Fruit fly (Drosophila melanogaster) whole organism, embryonic: Measurements from ENCODE around the gene uncNacbeta.
A peak's percentile ranks its signal among the peaks of the same experiment; 100 is the strongest.

ENCODE experiments used
- Ada2b ChIP-seq: fragments of 200-800 bp; sonication (Bioruptor generic); IDR thresholded peaks from 2 replicates; pipeline ENCODE4 v1.3.6; 2022; ENCODE audit warnings: missing biosample characterization, missing genetic modification characterization
- Adf1 ChIP-seq: fragments of 200-800 bp; sonication (Bioruptor generic); IDR thresholded peaks from 2 replicates; pipeline ENCODE4 v1.3.6; 2022; ENCODE audit warnings: missing biosample characterization, missing genetic modification characterization
- Blimp-1 ChIP-seq: fragments of 200-800 bp; sonication (Bioruptor generic); optimal IDR thresholded peaks from 3 replicates; lab custom pipeline; 2018; ENCODE audit warnings: missing biosample characterization, missing genetic modification characterization, mild to moderate bottlenecking, moderate library complexity, missing genetic modification reagents
- Bteb2 ChIP-seq: fragments of 200-800 bp; sonication (Bioruptor generic); optimal IDR thresholded peaks from 2 replicates; lab custom pipeline; 2016; ENCODE audit warnings: missing biosample characterization, missing genetic modification characterization
- CG10321 ChIP-seq: fragments of 200-800 bp; sonication (Bioruptor generic); IDR thresholded peaks from 2 replicates; pipeline ENCODE4 v1.3.6; 2022; ENCODE audit warnings: missing biosample characterization, missing genetic modification characterization
- CG12219 ChIP-seq: fragments of 200-800 bp; sonication (Bioruptor generic); optimal IDR thresholded peaks from 3 replicates; lab custom pipeline; 2018; ENCODE audit warnings: missing biosample characterization, mild to moderate bottlenecking, missing genetic modification characterization
- CG13424 ChIP-seq: fragments of 200-800 bp; sonication (Bioruptor generic); optimal IDR thresholded peaks from 2 replicates; lab custom pipeline; 2019; ENCODE audit warnings: missing biosample characterization, mild to moderate bottlenecking, missing genetic modification characterization, moderate library complexity
- CG14710 ChIP-seq: fragments of 200-800 bp; sonication (Bioruptor generic); optimal IDR thresholded peaks from 3 replicates; lab custom pipeline; 2019; ENCODE audit warnings: missing biosample characterization, mild to moderate bottlenecking, missing genetic modification characterization, moderate library complexity
- CG17829 ChIP-seq: fragments of 200-800 bp; optimal IDR thresholded peaks from 2 replicates; lab custom pipeline; 2019; ENCODE audit warnings: missing biosample characterization, mild to moderate bottlenecking, missing genetic modification characterization, moderate library complexity
- CG3847 ChIP-seq: fragments of 200-800 bp; sonication (Bioruptor generic); IDR thresholded peaks from 2 replicates; pipeline ENCODE4 v1.3.6; 2022; ENCODE audit warnings: missing biosample characterization, missing genetic modification characterization
- CG6254 ChIP-seq: fragments of 200-800 bp; sonication (Bioruptor generic); optimal IDR thresholded peaks from 3 replicates; lab custom pipeline; 2017; ENCODE audit warnings: mild to moderate bottlenecking, missing biosample characterization, missing genetic modification reagents, missing genetic modification characterization
- CG7839 ChIP-seq: fragments of 200-800 bp; sonication (Bioruptor generic); optimal IDR thresholded peaks from 3 replicates; lab custom pipeline; 2018; ENCODE audit warnings: missing biosample characterization, mild to moderate bottlenecking, missing genetic modification characterization, moderate library complexity
- CG8388 ChIP-seq: fragments of 200-800 bp; sonication (Bioruptor generic); optimal IDR thresholded peaks from 2 replicates; lab custom pipeline; 2019; ENCODE audit warnings: missing biosample characterization, mild to moderate bottlenecking, missing genetic modification characterization, moderate library complexity
- CG8478 ChIP-seq: fragments of >200 bp; optimal IDR thresholded peaks from 2 replicates; lab custom pipeline; 2018
- CG9727 ChIP-seq: fragments of 200-800 bp; sonication (Bioruptor generic); optimal IDR thresholded peaks from 3 replicates; lab custom pipeline; 2017; ENCODE audit warnings: missing biosample characterization, mild to moderate bottlenecking, missing genetic modification characterization
- Dip3 ChIP-seq: fragments of 200-800 bp; sonication (Bioruptor generic); optimal IDR thresholded peaks from 3 replicates; lab custom pipeline; 2016; ENCODE audit warnings: missing biosample characterization, missing genetic modification characterization
- Dp ChIP-seq: fragments of 200-800 bp; sonication (Bioruptor generic); optimal IDR thresholded peaks from 2 replicates; lab custom pipeline; 2018; ENCODE audit warnings: missing biosample characterization, mild to moderate bottlenecking, missing genetic modification characterization, moderate library complexity
- Ets65A ChIP-seq: fragments of 200-800 bp; sonication (Bioruptor generic); peaks from one replicate; lab custom pipeline; 2016; ENCODE audit warnings: missing biosample characterization, missing genetic modification characterization
- H2.0 ChIP-seq: fragments of 200-800 bp; sonication (Bioruptor generic); IDR thresholded peaks from 2 replicates; pipeline ENCODE4 v1.3.6; 2022; ENCODE audit warnings: missing biosample characterization, missing genetic modification characterization
- HLH4C ChIP-seq: fragments of 200-800 bp; sonication (Bioruptor generic); IDR thresholded peaks from 3 replicates; pipeline ENCODE4 v1.3.6; 2022; ENCODE audit warnings: missing biosample characterization, missing genetic modification characterization; ENCODE audit not compliant: partially characterized antibody
- Hand ChIP-seq: fragments of 200-800 bp; sonication (Bioruptor generic); optimal IDR thresholded peaks from 2 replicates; lab custom pipeline; 2017; ENCODE audit warnings: mild to moderate bottlenecking, missing biosample characterization, missing genetic modification reagents, missing genetic modification characterization
- HmgZ ChIP-seq: fragments of 200-800 bp; sonication (Bioruptor generic); optimal IDR thresholded peaks from 2 replicates; lab custom pipeline; 2018; ENCODE audit warnings: missing biosample characterization, mild to moderate bottlenecking, missing genetic modification characterization
- NC2β ChIP-seq: fragments of 200-800 bp; sonication (Bioruptor generic); optimal IDR thresholded peaks from 2 replicates; lab custom pipeline; 2016; ENCODE audit warnings: missing biosample characterization, missing genetic modification characterization
- Nf-YB ChIP-seq: fragments of 200-800 bp; sonication (Bioruptor generic); optimal IDR thresholded peaks from 3 replicates; lab custom pipeline; 2019; ENCODE audit warnings: missing biosample characterization, mild to moderate bottlenecking, missing genetic modification characterization, moderate library complexity
- PHDP ChIP-seq: fragments of 200-800 bp; sonication (Bioruptor generic); optimal IDR thresholded peaks from 3 replicates; lab custom pipeline; 2018; ENCODE audit warnings: missing biosample characterization, mild to moderate bottlenecking, missing genetic modification characterization, moderate library complexity
- Poxn ChIP-seq: fragments of 200-800 bp; sonication (Bioruptor generic); IDR thresholded peaks from 2 replicates; pipeline ENCODE4 v1.3.6; 2022; ENCODE audit warnings: missing biosample characterization, missing genetic modification characterization
- Ravus ChIP-seq: fragments of 200-800 bp; sonication (Bioruptor generic); IDR thresholded peaks from 2 replicates; pipeline ENCODE4 v1.3.6; 2022; ENCODE audit warnings: missing biosample characterization, missing genetic modification characterization
- Scr ChIP-seq: fragments of 200-800 bp; sonication (Bioruptor generic); IDR thresholded peaks from 2 replicates; pipeline ENCODE4 v1.3.6; 2022; ENCODE audit warnings: missing biosample characterization, missing genetic modification characterization; ENCODE audit not compliant: partially characterized antibody
- Vsx1 ChIP-seq: fragments of 200-800 bp; sonication (Bioruptor generic); optimal IDR thresholded peaks from 2 replicates; lab custom pipeline; 2017; ENCODE audit warnings: missing biosample characterization, mild to moderate bottlenecking, missing genetic modification characterization, missing genetic modification reagents
- ac ChIP-seq: fragments of 200-800 bp; sonication (Bioruptor generic); optimal IDR thresholded peaks from 3 replicates; lab custom pipeline; 2017; ENCODE audit warnings: missing biosample characterization, mild to moderate bottlenecking, missing genetic modification characterization
- bab2 ChIP-seq: fragments of 200-800 bp; sonication (Bioruptor generic); optimal IDR thresholded peaks from 2 replicates; lab custom pipeline; 2016; ENCODE audit warnings: missing biosample characterization, missing genetic modification characterization
- crol ChIP-seq: fragments of 200-800 bp; sonication (Bioruptor generic); IDR thresholded peaks from 2 replicates; pipeline ENCODE4 v1.3.6; 2022; ENCODE audit warnings: missing biosample characterization, missing genetic modification characterization
- ems ChIP-seq: fragments of 200-800 bp; sonication (Bioruptor generic); optimal IDR thresholded peaks from 3 replicates; lab custom pipeline; 2016; ENCODE audit warnings: missing biosample characterization, missing genetic modification characterization
- en ChIP-seq: fragments of 200-800 bp; sonication (Bioruptor generic); optimal IDR thresholded peaks from 2 replicates; lab custom pipeline; 2016; ENCODE audit warnings: missing biosample characterization, missing genetic modification characterization
- esg ChIP-seq: fragments of 200-800 bp; sonication (Bioruptor generic); conservative IDR thresholded peaks from 2 replicates; pipeline ENCODE4 v1.3.6; 2022; ENCODE audit warnings: missing biosample characterization, missing genetic modification characterization
- gsb-n ChIP-seq: fragments of 200-800 bp; sonication (Bioruptor generic); optimal IDR thresholded peaks from 3 replicates; lab custom pipeline; 2018; ENCODE audit warnings: missing biosample characterization, mild to moderate bottlenecking, missing genetic modification characterization
- maf-S ChIP-seq: fragments of 200-800 bp; sonication (Bioruptor generic); optimal IDR thresholded peaks from 2 replicates; lab custom pipeline; 2016; ENCODE audit warnings: missing biosample characterization, missing genetic modification characterization
- mirr ChIP-seq: fragments of 200-800 bp; sonication (Bioruptor generic); optimal IDR thresholded peaks from 3 replicates; lab custom pipeline; 2018; ENCODE audit warnings: missing biosample characterization, mild to moderate bottlenecking, missing genetic modification characterization
- nom ChIP-seq: fragments of 200-800 bp; sonication (Bioruptor generic); optimal IDR thresholded peaks from 2 replicates; lab custom pipeline; 2017; ENCODE audit warnings: missing biosample characterization, missing genetic modification characterization, mild to moderate bottlenecking, moderate library complexity, missing genetic modification reagents
- oc ChIP-seq: fragments of 200-800 bp; sonication (Bioruptor generic); optimal IDR thresholded peaks from 2 replicates; lab custom pipeline; 2018; ENCODE audit warnings: missing biosample characterization, mild to moderate bottlenecking, missing genetic modification characterization, moderate library complexity
- pan ChIP-seq, 4 experiments: fragments of >200 bp in 3 of 4; fragments of 200-800 bp in 1 of 4; sonication (Bioruptor generic) in 1 of 4; optimal IDR thresholded peaks in 3 of 4; IDR thresholded peaks in 1 of 4; 2 replicates each; pipeline versions ENCODE4 v1.3.6 to Lab custom; 2017 to 2022; ENCODE audit warnings: missing biosample characterization in 2 of 4, missing genetic modification characterization in 2 of 4, mixed read lengths in 1 of 4
- prd ChIP-seq, 3 experiments: fragments of >200 bp in 2 of 3; fragments of 200-800 bp in 1 of 3; sonication (Bioruptor generic) in 1 of 3; optimal IDR thresholded peaks in 2 of 3; IDR thresholded peaks in 1 of 3; 2 replicates in 2 of 3; 3 replicates in 1 of 3; pipeline versions ENCODE4 v1.3.6 to Lab custom; 2017 to 2022; ENCODE audit warnings: missing biosample characterization in 1 of 3, missing genetic modification characterization in 1 of 3
- rib ChIP-seq: fragments of 200-800 bp; sonication (Bioruptor generic); IDR thresholded peaks from 2 replicates; pipeline ENCODE4 v1.3.6; 2022; ENCODE audit warnings: missing biosample characterization, missing genetic modification characterization
- salm ChIP-seq: fragments of 200-800 bp; sonication (Bioruptor generic); optimal IDR thresholded peaks from 2 replicates; lab custom pipeline; 2018; ENCODE audit warnings: missing biosample characterization, mild to moderate bottlenecking, missing genetic modification characterization
- sd ChIP-seq: fragments of 200-800 bp; sonication (Bioruptor generic); optimal IDR thresholded peaks from 3 replicates; lab custom pipeline; 2018; ENCODE audit warnings: missing biosample characterization, mild to moderate bottlenecking, missing genetic modification characterization, moderate library complexity
- sna ChIP-seq: fragments of 200-800 bp; sonication (Bioruptor generic); IDR thresholded peaks from 2 replicates; pipeline ENCODE4 v1.3.6; 2022; ENCODE audit warnings: missing biosample characterization, missing genetic modification characterization; ENCODE audit not compliant: partially characterized antibody
- sug ChIP-seq: fragments of 200-800 bp; optimal IDR thresholded peaks from 2 replicates; lab custom pipeline; 2019; ENCODE audit warnings: missing biosample characterization, mild to moderate bottlenecking, missing genetic modification characterization, moderate library complexity
- wek ChIP-seq: fragments of 200-800 bp; sonication (Bioruptor generic); optimal IDR thresholded peaks from 3 replicates; lab custom pipeline; 2018; ENCODE audit warnings: missing biosample characterization, mild to moderate bottlenecking, missing genetic modification characterization, moderate library complexity

The uncNacbeta gene

dm6 chr2L:523165-523835 lies 40.3 kb downstream of the uncNacbeta start (continued):
- TF ChIP-seq Ada2b (GFP tag; lab: Robert Waterston, UW), result 0 out of 2 replicates have a peak, but pooled peaks have one; percentile 12
- TF ChIP-seq sd, result peak; percentile 83
- TF ChIP-seq oc (tag; lab: Kevin White, UChicago), result peak; percentile 90
- TF ChIP-seq Blimp-1 (GFP tag; lab: Kevin White, UChicago), result peak; percentile 19
- no peak for TF ChIP-seq Ravus (GFP tag; lab: Robert Waterston, UW)
- TF ChIP-seq ems (GFP tag; lab: Kevin White, UChicago), result peak; percentile 40
- TF ChIP-seq Dp (GFP tag; lab: Kevin White, UChicago), result no peak
- TF ChIP-seq Ets65A (GFP tag; lab: Kevin White, UChicago), result no peak
- no peak for TF ChIP-seq CG8478 (lab: Kevin White, UChicago)
- TF ChIP-seq en (GFP tag; lab: Kevin White, UChicago), result no peak
- no peak for TF ChIP-seq CG10321
- TF ChIP-seq CG17829 (tag; lab: Kevin White, UChicago), result peak; percentile 79
- TF ChIP-seq pan (optimal IDR thresholded peaks at IDR 0.05; lab: Kevin White, UChicago), result no peak
- TF ChIP-seq pan (GFP tag; optimal IDR thresholded peaks at IDR 0.05 in 1 of 2, IDR thresholded peaks at IDR 0.05 in 1 of 2), result peak in 1 of 2 experiments; percentile 24
- no peak for TF ChIP-seq NC2β (GFP tag; lab: Kevin White, UChicago)
- 0 out of 2 replicates have a peak, but pooled peaks have one; percentile 8 for TF ChIP-seq H2.0
- no peak for TF ChIP-seq Bteb2 (GFP tag; lab: Kevin White, UChicago)
- peak; percentile 0 for TF ChIP-seq bab2 (GFP tag; lab: Kevin White, UChicago)
- TF ChIP-seq CG8388 (GFP tag; lab: Kevin White, UChicago), result no peak
- no peak for TF ChIP-seq prd (optimal IDR thresholded peaks at IDR 0.05; lab: Kevin White, UChicago)
- 0 out of 3 replicates have a peak, but pooled peaks have one; percentile 25 for TF ChIP-seq prd (GFP tag; IDR thresholded peaks at IDR 0.05; lab: Robert Waterston, UW)
- no peak for TF ChIP-seq Dip3
- peak; percentile 19 for TF ChIP-seq Hand (GFP tag; lab: Kevin White, UChicago)
- peak; percentile 63; the same call in 2 of the 3 replicates for TF ChIP-seq HLH4C (GFP tag; lab: Robert Waterston, UW)
- peak; percentile 93 for TF ChIP-seq Nf-YB (GFP tag; lab: Kevin White, UChicago)
- TF ChIP-seq HmgZ (tag; lab: Kevin White, UChicago), result peak; percentile 49
- peak; percentile 50 for TF ChIP-seq nom (GFP tag; lab: Kevin White, UChicago)
- 0 out of 2 replicates have a peak, but pooled peaks have one; percentile 20 for TF ChIP-seq CG3847
- peak; percentile 9 for TF ChIP-seq maf-S (GFP tag; lab: Kevin White, UChicago)
- no peak for TF ChIP-seq Poxn (GFP tag; lab: Robert Waterston, UW)
- TF ChIP-seq Scr, result peak; percentile 50
- peak; percentile 23 for TF ChIP-seq ac (GFP tag; lab: Kevin White, UChicago)
- peak; percentile 28 for TF ChIP-seq PHDP (tag; lab: Kevin White, UChicago)
- TF ChIP-seq salm (tag; lab: Kevin White, UChicago), result no peak
- TF ChIP-seq Adf1 (GFP tag; lab: Robert Waterston, UW), result peak; percentile 86
- peak; percentile 72 for TF ChIP-seq mirr
- TF ChIP-seq esg (GFP tag; lab: Robert Waterston, UW), result no peak
- TF ChIP-seq gsb-n (tag; lab: Kevin White, UChicago), result peak; percentile 20
- TF ChIP-seq sna (GFP tag; lab: Robert Waterston, UW), result peak; percentile 57; the same call in 1 of the 2 replicates
- TF ChIP-seq CG14710 (tag; lab: Kevin White, UChicago), result peak; percentile 25
- TF ChIP-seq CG7839 (tag; lab: Kevin White, UChicago), result peak; percentile 42
- peak; percentile 25 for TF ChIP-seq CG6254
- TF ChIP-seq CG9727 (GFP tag; lab: Kevin White, UChicago), result peak; percentile 48
- peak; percentile 26 for TF ChIP-seq CG12219 (GFP tag; lab: Kevin White, UChicago)
- TF ChIP-seq sug (tag; lab: Kevin White, UChicago), result peak; percentile 60
- peak; percentile 79 for TF ChIP-seq rib (GFP tag; lab: Robert Waterston, UW)
- TF ChIP-seq wek (GFP tag; lab: Kevin White, UChicago), result peak; percentile 29
- TF ChIP-seq crol (GFP tag; lab: Robert Waterston, UW), result peak; percentile 56
- no peak for TF ChIP-seq CG13424 (tag; lab: Kevin White, UChicago)
- TF ChIP-seq Vsx1 (GFP tag; lab: Kevin White, UChicago), result no peak
